Fruit fly (Drosophila melanogaster) whole organism, wandering third instar larva: Measurements from ENCODE around the gene CG31099.

Experiments used
- CrebA ChIP-seq: fragments of 200-800 bp; sonication (Bioruptor generic); optimal IDR thresholded peaks from 2 replicates; lab custom pipeline; 2016; ENCODE audit warnings: missing biosample characterization, mild to moderate bottlenecking, missing genetic modification characterization, borderline replicate concordance
- N ChIP-seq: fragments of >200 bp; optimal IDR thresholded peaks from 2 replicates; lab custom pipeline; 2018; ENCODE audit warnings: missing biosample characterization, missing external identifiers, missing genetic modification characterization
- brk ChIP-seq: fragments of 200-800 bp; sonication (Bioruptor generic); optimal IDR thresholded peaks from 2 replicates; lab custom pipeline; 2016; ENCODE audit warnings: missing biosample characterization, mild to moderate bottlenecking, missing genetic modification characterization
- dsf ChIP-seq: sonication (Bioruptor generic); optimal IDR thresholded peaks from 2 replicates; lab custom pipeline; 2016; ENCODE audit warnings: missing biosample characterization, missing genetic modification characterization, borderline replicate concordance
- h ChIP-seq: fragments of 200-800 bp; sonication (Bioruptor generic); optimal IDR thresholded peaks from 3 replicates; lab custom pipeline; 2016; ENCODE audit warnings: missing biosample characterization, mild to moderate bottlenecking, missing genetic modification characterization
- sage ChIP-seq: fragments of 200-800 bp; sonication (Bioruptor generic); optimal IDR thresholded peaks from 2 replicates; lab custom pipeline; 2016; ENCODE audit warnings: missing biosample characterization, mild to moderate bottlenecking, missing genetic modification characterization
- usp ChIP-seq: fragments of >200 bp; optimal IDR thresholded peaks from 2 replicates; lab custom pipeline; 2017; ENCODE audit warnings: missing biosample characterization, missing genetic modification characterization

- TF ChIP-seq brk (GFP tag; lab: Kevin White, UChicago) (no peak), dsf (GFP tag; lab: Kevin White, UChicago) (no peak), CrebA (GFP tag; lab: Kevin White, UChicago) (no peak), usp (GFP tag; lab: Kevin White, UChicago) (no peak), h (no peak), N (no peak), sage (GFP tag; lab: Kevin White, UChicago) (no peak)
Measured at dm6 chr3R:25275276-25275675, 35.5 kb downstream of the CG31099 start.
